Fruit fly (Drosophila melanogaster): ENCODE data around the gene CG16781.
A peak's percentile ranks its signal among the peaks of the same experiment; 100 is the strongest.

The CG16781 gene

dm6 chrX:3427614-3427965, 36.3 kb downstream of the CG16781 start (continued):
- TF ChIP-seq Neu2 (GFP tag; optimal IDR thresholded peaks at IDR 0.05; ENCODE audit: borderline replicate concordance) (peak; percentile 57), CG10959 (GFP tag; IDR thresholded peaks at IDR 0.05) (peak; percentile 82), gem (tag; optimal IDR thresholded peaks at IDR 0.05) (peak; percentile 92), pho (GFP tag; optimal IDR thresholded peaks at IDR 0.05) (peak; percentile 41), CG2202 (tag; optimal IDR thresholded peaks at IDR 0.05) (peak; percentile 88), CG10147 (GFP tag; optimal IDR thresholded peaks at IDR 0.05) (no peak), tx (GFP tag; optimal IDR thresholded peaks at IDR 0.05) (peak; percentile 61), CG3838 (GFP tag; optimal IDR thresholded peaks at IDR 0.05) (peak; percentile 33), CTCF (GFP tag; optimal IDR thresholded peaks at IDR 0.05) (no peak), otp (GFP tag; IDR thresholded peaks at IDR 0.05) (peak; percentile 78; the same call in 2 of the 3 replicates), Ptx1 (GFP tag; IDR thresholded peaks at IDR 0.05) (peak; percentile 70), cato (GFP tag; optimal IDR thresholded peaks at IDR 0.05; ENCODE audit: borderline replicate concordance) (peak; percentile 48), CG7987 (GFP tag; optimal IDR thresholded peaks at IDR 0.05) (no peak), dan (GFP tag; IDR thresholded peaks at IDR 0.05) (peak; percentile 88), CG14441 (GFP tag; IDR thresholded peaks at IDR 0.05) (peak; percentile 50; the same call in 1 of the 2 replicates), vfl (GFP tag; optimal IDR thresholded peaks at IDR 0.05) (peak; percentile 34), CG10462 (GFP tag; optimal IDR thresholded peaks at IDR 0.05) (peak; percentile 72), bcd (GFP tag; optimal IDR thresholded peaks at IDR 0.05) (peak; percentile 41), CG14860 (GFP tag; IDR thresholded peaks at IDR 0.05; ENCODE audit: partially characterized antibody) (no peak), crol (GFP tag; IDR thresholded peaks at IDR 0.05) (no peak), CG12391 (tag; optimal IDR thresholded peaks at IDR 0.05) (peak; percentile 91), B-H1 (GFP tag; IDR thresholded peaks at IDR 0.05) (peak; percentile 19; the same call in 1 of the 3 replicates), Nf-YB (GFP tag; optimal IDR thresholded peaks at IDR 0.05) (peak; percentile 65), CG3065 (GFP tag; optimal IDR thresholded peaks at IDR 0.05) (peak; percentile 73), az2 (GFP tag; optimal IDR thresholded peaks at IDR 0.05) (peak; percentile 86), CG18764 (GFP tag; optimal IDR thresholded peaks at IDR 0.05) (no peak), CG11723 (GFP tag; optimal IDR thresholded peaks at IDR 0.05) (peak; percentile 52), CG16813 (GFP tag; IDR thresholded peaks at IDR 0.05; ENCODE audit: partially characterized antibody) (no peak), Dp (GFP tag; optimal IDR thresholded peaks at IDR 0.05) (no peak), zen2 (GFP tag; IDR thresholded peaks at IDR 0.05; ENCODE audit: partially characterized antibody) (no peak), CG4854 (GFP tag; optimal IDR thresholded peaks at IDR 0.05) (peak; percentile 4), Hr78 (GFP tag; optimal IDR thresholded peaks at IDR 0.05) (no peak), CG32772 (GFP tag; IDR thresholded peaks at IDR 0.05) (peak; percentile 65), stwl (tag; optimal IDR thresholded peaks at IDR 0.05) (peak; percentile 26), shn (GFP tag; optimal IDR thresholded peaks at IDR 0.05) (peak; percentile 49), peb (GFP tag; IDR thresholded peaks at IDR 0.05) (peak; percentile 56; the same call in 1 of the 2 replicates), CG6272 (GFP tag; IDR thresholded peaks at IDR 0.05) (peak; percentile 54), sens-2 (GFP tag; IDR thresholded peaks at IDR 0.05) (peak; percentile 48), CG7786 (GFP tag; optimal IDR thresholded peaks at IDR 0.05) (peak; percentile 72), Dbx (GFP tag; IDR thresholded peaks at IDR 0.05) (0 out of 3 replicates have a peak, but pooled peaks have one; percentile 22), CG8089 (GFP tag; optimal IDR thresholded peaks at IDR 0.05) (peak; percentile 68), CG11456 (GFP tag; IDR thresholded peaks at IDR 0.05) (peak; percentile 57; the same call in 1 of the 3 replicates), Hsf (GFP tag; optimal IDR thresholded peaks at IDR 0.05) (peak; percentile 89), CG13424 (tag; optimal IDR thresholded peaks at IDR 0.05) (peak; percentile 29), CG7372 (GFP tag; IDR thresholded peaks at IDR 0.05) (0 out of 2 replicates have a peak, but pooled peaks have one; percentile 24), nerfin-2 (GFP tag; IDR thresholded peaks at IDR 0.05; ENCODE audit: partially characterized antibody) (no peak), CG12769 (tag; optimal IDR thresholded peaks at IDR 0.05) (peak; percentile 38), pzg (GFP tag; optimal IDR thresholded peaks at IDR 0.05) (no peak), BtbVII (GFP tag; optimal IDR thresholded peaks at IDR 0.05) (no peak), CG13624 (GFP tag; optimal IDR thresholded peaks at IDR 0.05) (peak; percentile 65), Sox100B (GFP tag; optimal IDR thresholded peaks at IDR 0.05) (peak; percentile 4)
